1 fruit fly cellular context compared by ENCODE assay signal in genomic region chr2L:15271757-15272589, dm6.
TF ChIP-seq lines count a peak whose summit lies in the region.

Cul3 (minus strand) TSS chr2L:15272024.

TF ChIP-seq in whole organism, embryonic, 481 proteins besides CTCF, POLR2A, EP300 and RAD21 (continued from another document):
- TF ChIP-seq Bgb (GFP tag; IDR thresholded peaks at IDR 0.05; lab: Robert Waterston, UW; ENCODE audit: partially characterized antibody) (peak; percentile 76), CG12391 (tag; optimal IDR thresholded peaks at IDR 0.05; lab: Kevin White, UChicago) (peak; percentile 40), onecut (GFP tag; IDR thresholded peaks at IDR 0.05; lab: Robert Waterston, UW) (peak; percentile 14; the same call in 1 of the 2 replicates), CG9797 (GFP tag; optimal IDR thresholded peaks at IDR 0.05; lab: Kevin White, UChicago) (peak; percentile 2), CG33557 (GFP tag; optimal IDR thresholded peaks at IDR 0.05; lab: Kevin White, UChicago) (no peak), ATbp (GFP tag; optimal IDR thresholded peaks at IDR 0.05; lab: Kevin White, UChicago) (no peak), CG1647 (GFP tag; optimal IDR thresholded peaks at IDR 0.05; lab: Kevin White, UChicago) (no peak), chinmo (GFP tag; IDR thresholded peaks at IDR 0.05; lab: Robert Waterston, UW; ENCODE audit: partially characterized antibody) (peak; percentile 84; the same call in 3 of the 4 replicates), Ada2b (GFP tag; IDR thresholded peaks at IDR 0.05; lab: Robert Waterston, UW) (0 out of 2 replicates have a peak, but pooled peaks have one; percentile 19), CG17361 (GFP tag; IDR thresholded peaks at IDR 0.05; lab: Robert Waterston, UW) (peak; percentile 47; the same call in 1 of the 3 replicates), bsh (GFP tag; optimal IDR thresholded peaks at IDR 0.05; lab: Kevin White, UChicago) (no peak), CG8944 (GFP tag; optimal IDR thresholded peaks at IDR 0.05; lab: Kevin White, UChicago) (no peak), CG15269 (tag; optimal IDR thresholded peaks at IDR 0.05; lab: Kevin White, UChicago) (peak; percentile 23), cas (GFP tag; IDR thresholded peaks at IDR 0.05; lab: Robert Waterston, UW) (no peak), Ssrp (tag; optimal IDR thresholded peaks at IDR 0.05; lab: Kevin White, UChicago) (peak; percentile 1), Tbp (GFP tag; optimal IDR thresholded peaks at IDR 0.05; lab: Kevin White, UChicago) (no peak), bab2 (GFP tag; optimal IDR thresholded peaks at IDR 0.05; lab: Kevin White, UChicago) (no peak), Sin3A (optimal IDR thresholded peaks at IDR 0.05; lab: Kevin White, UChicago) (peak; percentile 24), vvl (GFP tag; IDR thresholded peaks at IDR 0.05; lab: Robert Waterston, UW) (no peak), kay (GFP tag; optimal IDR thresholded peaks at IDR 0.05; lab: Kevin White, UChicago) (no peak), CG10565 (GFP tag; optimal IDR thresholded peaks at IDR 0.05; lab: Kevin White, UChicago) (no peak), bbx (GFP tag; IDR thresholded peaks at IDR 0.05; lab: Robert Waterston, UW; ENCODE audit: partially characterized antibody) (peak; percentile 75), CG4617 (GFP tag; optimal IDR thresholded peaks at IDR 0.05; lab: Kevin White, UChicago; ENCODE audit: borderline replicate concordance) (peak; percentile 61), Myb (GFP tag; optimal IDR thresholded peaks at IDR 0.05; lab: Kevin White, UChicago) (peak; percentile 17), bowl (GFP tag; IDR thresholded peaks at IDR 0.05; lab: Robert Waterston, UW) (no peak), eve (GFP tag; optimal IDR thresholded peaks at IDR 0.05; lab: Kevin White, UChicago) (no peak), CG6791 (GFP tag; IDR thresholded peaks at IDR 0.05; lab: Robert Waterston, UW; ENCODE audit: partially characterized antibody) (peak; percentile 80), slou (GFP tag; optimal IDR thresholded peaks at IDR 0.05; lab: Kevin White, UChicago) (no peak), CG7556 (GFP tag; optimal IDR thresholded peaks at IDR 0.05; lab: Kevin White, UChicago) (no peak), dimm (GFP tag; IDR thresholded peaks at IDR 0.05; lab: Robert Waterston, UW) (no peak), eyg (GFP tag; optimal IDR thresholded peaks at IDR 0.05; lab: Kevin White, UChicago) (no peak), bcd (GFP tag; optimal IDR thresholded peaks at IDR 0.05; lab: Kevin White, UChicago) (no peak), tna (GFP tag; IDR thresholded peaks at IDR 0.05; lab: Robert Waterston, UW; ENCODE audit: partially characterized antibody) (peak; percentile 36; the same call in 1 of the 2 replicates), gem (tag; optimal IDR thresholded peaks at IDR 0.05; lab: Kevin White, UChicago) (peak; percentile 50), CG13123 (GFP tag; optimal IDR thresholded peaks at IDR 0.05; lab: Kevin White, UChicago) (no peak), CG7839 (tag; optimal IDR thresholded peaks at IDR 0.05; lab: Kevin White, UChicago) (peak; percentile 49), CG17359 (tag; optimal IDR thresholded peaks at IDR 0.05; lab: Kevin White, UChicago) (no peak), CG33213 (GFP tag; optimal IDR thresholded peaks at IDR 0.05; lab: Kevin White, UChicago) (no peak), Rfx (GFP tag; IDR thresholded peaks at IDR 0.05; lab: Robert Waterston, UW) (peak; percentile 32; the same call in 1 of the 2 replicates), CG2202 (tag; optimal IDR thresholded peaks at IDR 0.05; lab: Kevin White, UChicago) (no peak), CG4404 (GFP tag; IDR thresholded peaks at IDR 0.05; lab: Robert Waterston, UW) (no peak), Aef1 (GFP tag; IDR thresholded peaks at IDR 0.05; lab: Robert Waterston, UW) (peak; percentile 79), tap (tag; optimal IDR thresholded peaks at IDR 0.05; lab: Kevin White, UChicago) (no peak), CG2116 (GFP tag; optimal IDR thresholded peaks at IDR 0.05; lab: Kevin White, UChicago) (peak; percentile 28), CG12659 (GFP tag; optimal IDR thresholded peaks at IDR 0.05; lab: Kevin White, UChicago) (peak; percentile 21), CG1602 (GFP tag; optimal IDR thresholded peaks at IDR 0.05; lab: Kevin White, UChicago) (peak; percentile 1), al (GFP tag; IDR thresholded peaks at IDR 0.05; lab: Robert Waterston, UW) (no peak), Sox102F (GFP tag; optimal IDR thresholded peaks at IDR 0.05; lab: Kevin White, UChicago) (no peak), stc (GFP tag; IDR thresholded peaks at IDR 0.05; lab: Robert Waterston, UW) (no peak), zfh1 (GFP tag; IDR thresholded peaks at IDR 0.05; lab: Robert Waterston, UW) (0 out of 3 replicates have a peak, but pooled peaks have one; percentile 3), corto (GFP tag; optimal IDR thresholded peaks at IDR 0.05; lab: Kevin White, UChicago) (no peak), cg (GFP tag; optimal IDR thresholded peaks at IDR 0.05; lab: Kevin White, UChicago) (peak; percentile 93), CG32767 (GFP tag; IDR thresholded peaks at IDR 0.05; lab: Robert Waterston, UW) (no peak), CG34224 (GFP tag; IDR thresholded peaks at IDR 0.05; lab: Robert Waterston, UW; ENCODE audit: partially characterized antibody) (peak; percentile 73), Max (GFP tag; optimal IDR thresholded peaks at IDR 0.05; lab: Kevin White, UChicago) (no peak), CG5953 (GFP tag; IDR thresholded peaks at IDR 0.05; lab: Robert Waterston, UW) (no peak), CG6272 (GFP tag; IDR thresholded peaks at IDR 0.05; lab: Robert Waterston, UW) (peak; percentile 37), z (GFP tag; IDR thresholded peaks at IDR 0.05; lab: Robert Waterston, UW) (no peak), CG1603 (tag; optimal IDR thresholded peaks at IDR 0.05; lab: Kevin White, UChicago) (peak; percentile 25), mld (GFP tag; IDR thresholded peaks at IDR 0.05; lab: Robert Waterston, UW; ENCODE audit: partially characterized antibody) (peak; percentile 68), gsb-n (tag; optimal IDR thresholded peaks at IDR 0.05; lab: Kevin White, UChicago) (peak; percentile 1), CG2678 (tag; optimal IDR thresholded peaks at IDR 0.05; lab: Kevin White, UChicago) (peak; percentile 51), Abd-B (GFP tag; optimal IDR thresholded peaks at IDR 0.05; lab: Kevin White, UChicago) (peak; percentile 62), HLH4C (GFP tag; IDR thresholded peaks at IDR 0.05; lab: Robert Waterston, UW; ENCODE audit: partially characterized antibody) (peak; percentile 70), Doc3 (GFP tag; IDR thresholded peaks at IDR 0.05; lab: Robert Waterston, UW; ENCODE audit: partially characterized antibody) (peak; percentile 74), CG8290 (GFP tag; optimal IDR thresholded peaks at IDR 0.05; lab: Kevin White, UChicago) (no peak), CG8290 (tag; optimal IDR thresholded peaks at IDR 0.05; lab: Kevin White, UChicago) (peak in 1 of 2 experiments; percentile 18), CHES-1-like (GFP tag; optimal IDR thresholded peaks at IDR 0.05; lab: Kevin White, UChicago) (no peak), ato (GFP tag; IDR thresholded peaks at IDR 0.05; lab: Robert Waterston, UW; ENCODE audit: partially characterized antibody) (peak; percentile 34; the same call in 1 of the 2 replicates), Gug (GFP tag; IDR thresholded peaks at IDR 0.05; lab: Robert Waterston, UW) (no peak; the same call in 3 of the 4 replicates), CG7963 (GFP tag; IDR thresholded peaks at IDR 0.05; lab: Robert Waterston, UW; ENCODE audit: partially characterized antibody) (peak; percentile 66; the same call in 2 of the 3 replicates), CG1529 (GFP tag; optimal IDR thresholded peaks at IDR 0.05; lab: Kevin White, UChicago) (no peak), Scr (GFP tag; IDR thresholded peaks at IDR 0.05; lab: Robert Waterston, UW; ENCODE audit: partially characterized antibody) (peak; percentile 85), Opbp (GFP tag; IDR thresholded peaks at IDR 0.05; lab: Robert Waterston, UW; ENCODE audit: partially characterized antibody) (peak; percentile 85), lola (GFP tag; optimal IDR thresholded peaks at IDR 0.05; lab: Kevin White, UChicago) (peak in 1 of 3 experiments; percentile 8), CG34422 (GFP tag; IDR thresholded peaks at IDR 0.05; lab: Robert Waterston, UW) (peak; percentile 35; the same call in 1 of the 3 replicates), CG17612 (GFP tag; IDR thresholded peaks at IDR 0.05; lab: Robert Waterston, UW) (no peak), bigmax (GFP tag; optimal IDR thresholded peaks at IDR 0.05; lab: Kevin White, UChicago) (no peak), E2f2 (GFP tag; IDR thresholded peaks at IDR 0.05; lab: Robert Waterston, UW) (peak; percentile 84), Oli (tag; optimal IDR thresholded peaks at IDR 0.05; lab: Kevin White, UChicago) (no peak), H15 (GFP tag; IDR thresholded peaks at IDR 0.05; lab: Robert Waterston, UW) (no peak), crp (GFP tag; optimal IDR thresholded peaks at IDR 0.05; lab: Kevin White, UChicago) (no peak), rib (GFP tag; IDR thresholded peaks at IDR 0.05; lab: Robert Waterston, UW) (no peak), Sox100B (GFP tag; optimal IDR thresholded peaks at IDR 0.05; lab: Kevin White, UChicago) (peak; percentile 21), pfk (GFP tag; optimal IDR thresholded peaks at IDR 0.05; lab: Kevin White, UChicago) (no peak), Dp (GFP tag; optimal IDR thresholded peaks at IDR 0.05; lab: Kevin White, UChicago) (peak; percentile 65), CG8924 (tag; optimal IDR thresholded peaks at IDR 0.05; lab: Kevin White, UChicago) (peak; percentile 46), MESR4 (GFP tag; optimal IDR thresholded peaks at IDR 0.05; lab: Kevin White, UChicago) (peak; percentile 90), CG4424 (GFP tag; optimal IDR thresholded peaks at IDR 0.05; lab: Kevin White, UChicago) (peak; percentile 9), dan (GFP tag; IDR thresholded peaks at IDR 0.05; lab: Robert Waterston, UW) (no peak), Dll (GFP tag; IDR thresholded peaks at IDR 0.05; lab: Robert Waterston, UW; ENCODE audit: partially characterized antibody) (peak; percentile 85), Bteb2 (GFP tag; optimal IDR thresholded peaks at IDR 0.05; lab: Kevin White, UChicago) (no peak), CG17829 (tag; optimal IDR thresholded peaks at IDR 0.05; lab: Kevin White, UChicago) (peak; percentile 44), BEAF-32 (GFP tag; optimal IDR thresholded peaks at IDR 0.05; lab: Kevin White, UChicago) (peak; percentile 77), fd3F (GFP tag; optimal IDR thresholded peaks at IDR 0.05; lab: Kevin White, UChicago) (peak; percentile 19), CG18262 (tag; optimal IDR thresholded peaks at IDR 0.05; lab: Kevin White, UChicago) (peak; percentile 52), CG3995 (GFP tag; optimal IDR thresholded peaks at IDR 0.05; lab: Kevin White, UChicago) (no peak), CG2875 (GFP tag; optimal IDR thresholded peaks at IDR 0.05; lab: Kevin White, UChicago) (no peak), CG9817 (tag; optimal IDR thresholded peaks at IDR 0.05; lab: Kevin White, UChicago) (peak; percentile 38), CG3838 (GFP tag; optimal IDR thresholded peaks at IDR 0.05; lab: Kevin White, UChicago) (no peak), nmo (GFP tag; optimal IDR thresholded peaks at IDR 0.05; lab: Kevin White, UChicago) (peak; percentile 19), nerfin-2 (GFP tag; IDR thresholded peaks at IDR 0.05; lab: Robert Waterston, UW; ENCODE audit: partially characterized antibody) (peak; percentile 77), mam (GFP tag; optimal IDR thresholded peaks at IDR 0.05; lab: Kevin White, UChicago) (no peak), CG42726 (GFP tag; IDR thresholded peaks at IDR 0.05; lab: Robert Waterston, UW; ENCODE audit: partially characterized antibody) (peak; percentile 77), CG11504 (tag; optimal IDR thresholded peaks at IDR 0.05; lab: Kevin White, UChicago) (peak; percentile 57), vnd (GFP tag; IDR thresholded peaks at IDR 0.05; lab: Robert Waterston, UW; ENCODE audit: partially characterized antibody) (peak; percentile 85), hbn (GFP tag; IDR thresholded peaks at IDR 0.05; lab: Robert Waterston, UW; ENCODE audit: partially characterized antibody) (peak; percentile 72), Sry-δ (GFP tag; optimal IDR thresholded peaks at IDR 0.05; lab: Kevin White, UChicago) (peak; percentile 86), slbo (GFP tag; IDR thresholded peaks at IDR 0.05; lab: Robert Waterston, UW) (peak; percentile 56), Lhr (GFP tag; optimal IDR thresholded peaks at IDR 0.05; lab: Kevin White, UChicago) (peak; percentile 8), kni (GFP tag; optimal IDR thresholded peaks at IDR 0.05; lab: Kevin White, UChicago) (no peak), unpg (GFP tag; optimal IDR thresholded peaks at IDR 0.05; lab: Kevin White, UChicago) (no peak), unc-4 (GFP tag; IDR thresholded peaks at IDR 0.05; lab: Robert Waterston, UW; ENCODE audit: partially characterized antibody) (peak; percentile 72)
